Worm (Caenorhabditis elegans) whole organism, L3 larva: ENCODE results near the gene F33E11.2.

ENCODE experiments used
- R02D3.7 ChIP-seq: fragments of 150-350 bp; optimal IDR thresholded peaks from 2 replicates; lab custom pipeline; 2014; ENCODE audit warnings: missing biosample characterization, missing genetic modification characterization
- ZK546.5 ChIP-seq: sonication (generic microtip); optimal IDR thresholded peaks from 2 replicates; lab custom pipeline; 2017; ENCODE audit warnings: missing biosample characterization, missing genetic modification characterization
- aly-2 ChIP-seq: fragments of 150-350 bp; optimal IDR thresholded peaks from 2 replicates; lab custom pipeline; 2014; ENCODE audit warnings: missing biosample characterization, missing genetic modification characterization
- ama-1 ChIP-seq: fragments of 150-350 bp; optimal IDR thresholded peaks from 2 replicates; lab custom pipeline; 2018
- ceh-16 ChIP-seq: sonication (generic microtip); optimal IDR thresholded peaks from 2 replicates; lab custom pipeline; 2017; ENCODE audit warnings: missing biosample characterization, missing genetic modification characterization
- ceh-28 ChIP-seq: fragments of 150-350 bp; optimal IDR thresholded peaks from 2 replicates; lab custom pipeline; 2014; ENCODE audit warnings: missing biosample characterization, missing genetic modification reagents, missing genetic modification characterization
- ceh-82 ChIP-seq: fragments of 150-350 bp; optimal IDR thresholded peaks from 2 replicates; lab custom pipeline; 2014; ENCODE audit warnings: missing biosample characterization, missing genetic modification characterization
- ceh-9 ChIP-seq: sonication (generic microtip); optimal IDR thresholded peaks from 2 replicates; lab custom pipeline; 2018; ENCODE audit warnings: missing biosample characterization, missing genetic modification characterization
- daf-12 ChIP-seq: fragments of 150-350 bp; optimal IDR thresholded peaks from 2 replicates; lab custom pipeline; 2014; ENCODE audit warnings: missing biosample characterization, missing genetic modification reagents, missing genetic modification characterization
- egl-5 ChIP-seq: fragments of 150-350 bp; optimal IDR thresholded peaks from 2 replicates; lab custom pipeline; 2017; ENCODE audit warnings: missing biosample characterization, missing genetic modification reagents, missing genetic modification characterization, inconsistent platforms
- elt-2 ChIP-seq: sonication (generic microtip); optimal IDR thresholded peaks from 2 replicates; lab custom pipeline; 2016; ENCODE audit warnings: missing genetic modification reagents, mild to moderate bottlenecking, missing genetic modification characterization, missing compliant biosample characterization
- elt-3 ChIP-seq, 3 experiments: fragments of 150-350 bp in 1 of 3; sonication (generic microtip) in 2 of 3; optimal IDR thresholded peaks; 2 replicates in 2 of 3; 4 replicates in 1 of 3; lab custom pipeline; 2014 to 2017; ENCODE audit warnings: missing biosample characterization in 3 of 3, missing genetic modification characterization in 3 of 3
- fkh-10 ChIP-seq: sonication (generic microtip); optimal IDR thresholded peaks from 2 replicates; lab custom pipeline; 2017; ENCODE audit warnings: missing biosample characterization, missing genetic modification reagents, missing genetic modification characterization
- hmg-11 ChIP-seq: sonication (generic microtip); optimal IDR thresholded peaks from 2 replicates; lab custom pipeline; 2016; ENCODE audit warnings: missing genetic modification characterization, missing compliant biosample characterization
- jun-1 ChIP-seq: fragments of 150-350 bp; optimal IDR thresholded peaks from 2 replicates; lab custom pipeline; 2014; ENCODE audit warnings: missing biosample characterization, missing genetic modification reagents, missing genetic modification characterization
- lin-15B ChIP-seq: fragments of 150-350 bp; optimal IDR thresholded peaks from 2 replicates; lab custom pipeline; 2014; ENCODE audit warnings: missing biosample characterization, missing genetic modification characterization
- mdl-1 ChIP-seq: fragments of 150-350 bp; optimal IDR thresholded peaks from 2 replicates; lab custom pipeline; 2014; ENCODE audit warnings: missing biosample characterization, missing genetic modification characterization
- mml-1 ChIP-seq: fragments of 150-350 bp; sonication (generic microtip); optimal IDR thresholded peaks from 3 replicates; lab custom pipeline; 2014; ENCODE audit warnings: missing biosample characterization, missing genetic modification characterization
- nfya-1 ChIP-seq: sonication (generic microtip); optimal IDR thresholded peaks from 2 replicates; lab custom pipeline; 2017; ENCODE audit warnings: missing genetic modification characterization, mild to moderate bottlenecking, missing compliant biosample characterization, antibody characterized with exemption, moderate library complexity; ENCODE audit not compliant: insufficient read depth
- nhr-11 ChIP-seq: fragments of 150-350 bp; optimal IDR thresholded peaks from 2 replicates; lab custom pipeline; 2014; ENCODE audit warnings: missing biosample characterization, missing genetic modification characterization
- nhr-12 ChIP-seq: fragments of 150-350 bp; optimal IDR thresholded peaks from 2 replicates; lab custom pipeline; 2014; ENCODE audit warnings: missing biosample characterization, missing genetic modification characterization
- nhr-23 ChIP-seq: fragments of 150-350 bp; optimal IDR thresholded peaks from 2 replicates; lab custom pipeline; 2014; ENCODE audit warnings: missing biosample characterization, missing genetic modification reagents, missing genetic modification characterization
- nhr-237 ChIP-seq: fragments of 150-350 bp; optimal IDR thresholded peaks from 2 replicates; lab custom pipeline; 2014; ENCODE audit warnings: missing biosample characterization, missing genetic modification characterization
- nhr-25 ChIP-seq: sonication (generic microtip); optimal IDR thresholded peaks from 2 replicates; lab custom pipeline; 2017; ENCODE audit warnings: missing biosample characterization, missing genetic modification characterization
- nhr-28 ChIP-seq: fragments of 150-350 bp; optimal IDR thresholded peaks from 2 replicates; lab custom pipeline; 2014; ENCODE audit warnings: missing biosample characterization, missing genetic modification characterization
- nhr-43 ChIP-seq: sonication (generic microtip); optimal IDR thresholded peaks from 2 replicates; lab custom pipeline; 2016; ENCODE audit warnings: mild to moderate bottlenecking, missing genetic modification characterization, missing compliant biosample characterization; ENCODE audit not compliant: poor library complexity, severe bottlenecking
- nhr-67 ChIP-seq: fragments of 150-350 bp; optimal IDR thresholded peaks from 2 replicates; lab custom pipeline; 2014; ENCODE audit warnings: missing biosample characterization, missing genetic modification characterization
- nhr-76 ChIP-seq: fragments of 150-350 bp; sonication (generic microtip); optimal IDR thresholded peaks from 5 replicates; lab custom pipeline; 2014; ENCODE audit warnings: missing biosample characterization, missing genetic modification characterization
- nhr-77 ChIP-seq: fragments of 150-350 bp; optimal IDR thresholded peaks from 2 replicates; lab custom pipeline; 2014; ENCODE audit warnings: missing biosample characterization, missing genetic modification characterization
- pha-4 ChIP-seq: fragments of 150-350 bp; optimal IDR thresholded peaks from 2 replicates; lab custom pipeline; 2014; ENCODE audit warnings: missing biosample characterization, missing genetic modification reagents, missing genetic modification characterization
- pqm-1 ChIP-seq: fragments of 150-350 bp; optimal IDR thresholded peaks from 2 replicates; lab custom pipeline; 2017; ENCODE audit warnings: missing biosample characterization, missing genetic modification characterization, inconsistent platforms
- sea-2 ChIP-seq: fragments of 150-350 bp; sonication (generic microtip); optimal IDR thresholded peaks from 4 replicates; lab custom pipeline; 2014; ENCODE audit warnings: missing biosample characterization, missing genetic modification reagents, missing genetic modification characterization
- skn-1 ChIP-seq: fragments of 150-350 bp; optimal IDR thresholded peaks from 2 replicates; lab custom pipeline; 2014; ENCODE audit warnings: missing biosample characterization, missing genetic modification characterization
- snpc-4 ChIP-seq: fragments of 150-350 bp; optimal IDR thresholded peaks from 2 replicates; lab custom pipeline; 2014; ENCODE audit warnings: missing biosample characterization, missing genetic modification characterization
- tbx-2 ChIP-seq: sonication (generic microtip); optimal IDR thresholded peaks from 2 replicates; lab custom pipeline; 2016; ENCODE audit warnings: mild to moderate bottlenecking, missing genetic modification characterization, missing compliant biosample characterization
- unc-39 ChIP-seq: sonication (generic microtip); optimal IDR thresholded peaks from 4 replicates; lab custom pipeline; 2017; ENCODE audit warnings: missing biosample characterization, missing genetic modification characterization
- unc-62 ChIP-seq: fragments of 150-350 bp; sonication (generic microtip); optimal IDR thresholded peaks from 4 replicates; lab custom pipeline; 2014; ENCODE audit warnings: missing biosample characterization, missing genetic modification reagents, missing genetic modification characterization
- zag-1 ChIP-seq: fragments of 150-350 bp; optimal IDR thresholded peaks from 2 replicates; lab custom pipeline; 2014; ENCODE audit warnings: missing biosample characterization, missing genetic modification characterization
- ztf-11 ChIP-seq: fragments of 150-350 bp; optimal IDR thresholded peaks from 2 replicates; lab custom pipeline; 2014; ENCODE audit warnings: missing biosample characterization, missing genetic modification characterization

The F33E11.2 gene

DNA sequence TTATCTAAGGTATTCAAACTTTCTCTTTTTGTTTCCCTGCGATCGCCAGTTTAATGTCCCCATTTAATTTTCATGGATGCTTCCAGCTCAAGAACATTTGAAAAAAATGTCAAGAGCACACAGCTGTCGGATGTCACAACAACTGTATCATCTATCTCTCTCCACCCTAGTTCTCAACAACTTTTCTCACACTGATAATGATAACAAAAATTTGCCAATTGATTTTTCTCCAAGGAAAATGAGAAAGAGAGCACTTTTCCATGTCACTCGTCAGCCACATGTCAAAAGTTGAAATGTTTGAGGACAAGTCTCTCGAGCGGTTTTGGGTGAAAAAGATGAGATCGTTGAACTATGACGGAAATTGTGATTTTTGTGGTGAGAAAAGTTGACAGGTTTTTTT, 16.6 kb upstream of the F33E11.2 start:
- TF ChIP-seq nhr-23 (tag; lab: Kevin White, UChicago) (no peak), nhr-76 (tag; lab: Kevin White, UChicago) (no peak), unc-39 (tag; lab: Kevin White, UChicago) (no peak), unc-62 (GFP tag; lab: Kevin White, UChicago) (peak; percentile 83), jun-1 (tag; lab: Kevin White, UChicago) (no peak), ceh-82 (tag; lab: Kevin White, UChicago) (no peak), pqm-1 (tag; lab: Kevin White, UChicago) (no peak), egl-5 (peak; percentile 70), nhr-43 (tag; lab: Kevin White, UChicago) (no peak), R02D3.7 (tag; lab: Kevin White, UChicago) (no peak), nfya-1 (tag; lab: Kevin White, UChicago) (peak; percentile 48), nhr-11 (tag; lab: Kevin White, UChicago) (no peak), ceh-28 (tag; lab: Kevin White, UChicago) (no peak), nhr-67 (tag; lab: Kevin White, UChicago) (no peak)

DNA sequence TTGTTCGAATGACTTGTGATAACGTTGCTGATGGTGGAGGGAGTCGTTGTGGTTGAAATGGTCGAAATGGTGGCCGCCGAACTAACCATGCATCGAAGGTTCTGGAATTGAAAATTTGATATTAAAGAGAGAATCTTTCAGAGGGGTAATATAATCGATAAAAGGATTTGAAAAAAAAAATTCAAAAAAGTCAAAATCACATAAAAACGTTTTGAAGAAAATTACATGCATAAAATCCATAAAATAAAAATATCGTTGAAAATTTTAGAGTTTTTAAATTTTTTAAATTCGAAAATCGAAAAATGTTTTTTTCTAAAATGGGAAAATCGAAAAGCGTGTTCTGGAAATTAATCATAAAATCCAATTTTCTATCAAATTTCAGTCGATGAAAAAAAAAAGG, 16.1 kb upstream of the F33E11.2 start, which contains the start of gene npr-5:
TSS of gene npr-5 (minus strand) at position 101 of the 400 bp plus-strand sequence.
- TF ChIP-seq nhr-237 (tag; lab: Kevin White, UChicago) (no peak), aly-2 (no peak), nhr-76 (tag; lab: Kevin White, UChicago) (no peak), lin-15B (no peak), nhr-12 (tag; lab: Kevin White, UChicago) (no peak), ZK546.5 (tag; lab: Kevin White, UChicago) (no peak), mdl-1 (no peak), ama-1 (no peak), nhr-28 (tag; lab: Kevin White, UChicago) (no peak), egl-5 (no peak), ceh-9 (no peak)

DNA sequence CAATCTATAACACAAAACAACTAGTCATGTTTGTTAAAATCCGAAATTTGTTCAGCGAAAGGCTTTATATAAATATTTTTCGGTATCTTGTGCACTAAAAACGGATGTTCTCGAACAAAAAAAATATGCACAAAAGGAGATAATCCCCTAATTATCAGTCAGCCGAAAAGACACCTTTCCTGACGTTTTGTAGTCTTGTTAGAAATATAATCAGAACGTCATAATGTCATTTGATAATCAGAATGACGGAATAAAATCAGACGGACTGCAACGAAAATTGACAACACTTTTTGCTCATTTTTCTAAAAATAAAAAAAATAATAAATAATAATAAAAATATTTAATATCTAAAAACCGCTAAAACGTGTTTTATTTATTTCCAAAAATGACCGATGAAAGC, 13.8 kb upstream of the F33E11.2 start:
- TF ChIP-seq nfya-1 (tag; lab: Kevin White, UChicago), result no peak
- no peak for TF ChIP-seq nhr-25 (tag; lab: Kevin White, UChicago)
- no peak for TF ChIP-seq elt-2 (tag; lab: Kevin White, UChicago)
- TF ChIP-seq sea-2 (GFP tag; lab: Kevin White, UChicago), result no peak
- TF ChIP-seq daf-12 (tag; lab: Kevin White, UChicago), result no peak
- TF ChIP-seq snpc-4 (tag; lab: Kevin White, UChicago), result no peak
- TF ChIP-seq ztf-11 (tag; lab: Kevin White, UChicago), result no peak
- no peak for TF ChIP-seq nhr-77 (tag; lab: Kevin White, UChicago)
- TF ChIP-seq pqm-1 (tag; lab: Kevin White, UChicago), result no peak
- TF ChIP-seq nhr-11 (tag; lab: Kevin White, UChicago), result no peak
- no peak for TF ChIP-seq pha-4
- TF ChIP-seq ceh-9, result no peak
- TF ChIP-seq mml-1 (tag; lab: Kevin White, UChicago), result no peak
- TF ChIP-seq unc-62 (GFP tag; lab: Kevin White, UChicago), result no peak
- TF ChIP-seq ceh-16 (tag; lab: Kevin White, UChicago), result no peak
- TF ChIP-seq ceh-28 (tag; lab: Kevin White, UChicago), result no peak
- TF ChIP-seq zag-1 (tag; lab: Kevin White, UChicago), result no peak
- TF ChIP-seq elt-3 (tag; optimal IDR thresholded peaks at IDR 0.05; lab: Kevin White, UChicago), result no peak

DNA sequence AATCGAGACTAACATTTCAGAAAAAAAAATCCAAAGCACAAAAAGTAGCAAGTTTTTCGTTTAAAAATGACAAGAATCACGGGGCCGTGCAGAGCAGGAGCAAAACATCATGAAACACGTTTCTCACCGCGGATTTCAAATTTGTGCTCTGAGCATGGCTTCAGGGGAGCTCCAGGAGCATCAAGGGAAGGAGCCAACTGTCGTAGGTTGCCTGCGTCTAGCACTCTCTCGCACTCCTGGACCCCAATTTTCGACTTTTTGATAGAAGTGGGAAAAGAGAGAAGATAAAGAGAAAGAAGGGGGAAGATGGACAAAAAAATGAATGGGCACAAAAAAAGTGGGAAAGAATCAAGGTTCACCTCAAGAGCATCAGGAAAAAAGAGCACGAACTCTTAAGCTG, 12.9 kb upstream of the F33E11.2 start:
- TF ChIP-seq tbx-2 (tag; lab: Kevin White, UChicago) (no peak), fkh-10 (no peak), nhr-67 (tag; lab: Kevin White, UChicago) (no peak), mml-1 (tag; lab: Kevin White, UChicago) (no peak), hmg-11 (tag; lab: Kevin White, UChicago) (no peak), nhr-237 (tag; lab: Kevin White, UChicago) (no peak), skn-1 (tag; lab: Kevin White, UChicago) (no peak), ceh-16 (tag; lab: Kevin White, UChicago) (no peak), unc-39 (tag; lab: Kevin White, UChicago) (no peak)
